Worm (Caenorhabditis elegans) whole organism, L1 larva: ENCODE results near the gene sma-6.

Experiments used
- ceh-88 ChIP-seq: fragments of 200-800 bp; sonication (Bioruptor generic); IDR thresholded peaks from 2 replicates; pipeline ENCODE4 v1.3.6; 2022; ENCODE audit warnings: missing genetic modification characterization, missing compliant biosample characterization
- fos-1 ChIP-seq: fragments of 150-350 bp; optimal IDR thresholded peaks from 2 replicates; lab custom pipeline; 2014; ENCODE audit warnings: missing biosample characterization, missing genetic modification characterization
- lin-35 ChIP-seq, 2 experiments: fragments of 150-350 bp; optimal IDR thresholded peaks; 2 replicates each; lab custom pipeline; 2014; ENCODE audit warnings: missing biosample characterization in 2 of 2, missing genetic modification characterization in 2 of 2, missing genetic modification reagents in 2 of 2
- mab-9 ChIP-seq: fragments of 200-800 bp; sonication (Bioruptor generic); IDR thresholded peaks from 2 replicates; pipeline ENCODE4 v1.3.6; 2022; ENCODE audit warnings: missing genetic modification reagents, missing genetic modification characterization, missing compliant biosample characterization
- nhr-47 ChIP-seq: sonication (generic microtip); optimal IDR thresholded peaks from 2 replicates; lab custom pipeline; 2016; ENCODE audit warnings: mild to moderate bottlenecking, missing genetic modification characterization, moderate library complexity, missing compliant biosample characterization
- nhr-76 ChIP-seq: sonication (generic microtip); optimal IDR thresholded peaks from 2 replicates; lab custom pipeline; 2017; ENCODE audit warnings: missing biosample characterization, missing genetic modification characterization
- nhr-77 ChIP-seq: fragments of 150-350 bp; optimal IDR thresholded peaks from 2 replicates; lab custom pipeline; 2014; ENCODE audit warnings: missing biosample characterization, missing genetic modification characterization
- snpc-4 ChIP-seq: fragments of 150-350 bp; optimal IDR thresholded peaks from 2 replicates; lab custom pipeline; 2014; ENCODE audit warnings: missing biosample characterization, missing genetic modification characterization
- zag-1 ChIP-seq: fragments of 150-350 bp; optimal IDR thresholded peaks from 2 replicates; lab custom pipeline; 2014; ENCODE audit warnings: missing biosample characterization, missing genetic modification characterization
- ztf-11 ChIP-seq, 2 experiments: sonication (generic microtip); optimal IDR thresholded peaks; 2 replicates each; lab custom pipeline; 2016 to 2017; ENCODE audit warnings: missing genetic modification characterization in 2 of 2, missing biosample characterization in 1 of 2, missing compliant biosample characterization in 1 of 2
- ztf-4 ChIP-seq: fragments of 150-350 bp; optimal IDR thresholded peaks from 2 replicates; lab custom pipeline; 2014; ENCODE audit warnings: missing biosample characterization, missing genetic modification characterization

DNA sequence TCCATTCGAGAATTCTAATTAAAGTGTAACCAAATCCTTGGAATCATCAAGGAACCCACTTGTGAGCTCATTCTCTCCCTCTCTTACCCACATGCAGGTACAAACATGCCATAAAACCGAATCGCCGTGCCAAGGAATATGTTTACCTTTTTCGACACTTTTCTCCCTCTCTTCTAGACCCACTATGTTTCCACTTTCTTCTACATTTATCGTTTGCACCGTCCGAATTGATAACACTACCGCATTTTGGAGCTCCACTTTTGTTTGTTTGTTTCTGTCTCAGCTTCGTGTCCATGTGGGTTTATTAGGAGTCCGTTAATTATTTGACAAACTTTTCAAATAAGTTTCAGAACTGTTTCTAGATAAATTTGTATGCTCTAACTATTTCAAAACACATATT, 42.4 kb upstream of the sma-6 start:
- TF ChIP-seq zag-1 (no peak), ztf-11 (tag; optimal IDR thresholded peaks at IDR 0.05; lab: Kevin White, UChicago) (no peak), snpc-4 (tag; lab: Kevin White, UChicago) (no peak), fos-1 (tag; lab: Kevin White, UChicago) (no peak), nhr-47 (no peak), nhr-76 (tag; lab: Kevin White, UChicago) (no peak), ceh-88 (GFP tag; lab: Robert Waterston, UW) (no peak), nhr-77 (tag; lab: Kevin White, UChicago) (no peak), ztf-4 (tag; lab: Kevin White, UChicago) (no peak), mab-9 (GFP tag; lab: Robert Waterston, UW) (no peak), lin-35 (GFP tag; optimal IDR thresholded peaks at IDR 0.05; lab: Kevin White, UChicago) (no peak)
